Worm (Caenorhabditis elegans): Measurements from ENCODE around the gene sru-38.

The sru-38 gene

DNA sequence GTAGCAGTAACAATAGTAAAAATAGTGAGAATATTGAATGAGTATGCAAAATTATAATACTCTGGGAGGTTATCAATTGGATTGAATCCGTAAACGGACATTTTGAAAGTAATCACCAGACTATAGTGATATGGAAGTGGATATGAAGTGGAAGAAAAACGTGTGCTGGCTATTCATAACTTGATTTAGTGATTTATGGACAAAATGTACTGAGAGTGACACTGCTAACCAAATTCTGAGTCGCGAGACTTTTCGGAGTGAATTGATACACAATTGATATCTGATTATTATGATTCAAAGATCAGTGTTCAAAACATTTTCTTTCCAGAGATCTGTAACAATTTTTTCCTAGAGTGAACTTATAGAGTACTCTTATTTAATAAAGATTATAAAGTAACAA is at the start of gene sru-38:
Gene sru-38 (minus strand): TSS at position 101 of the 400 bp plus-strand sequence.
- TF ChIP-seq tra-4 (tag; optimal IDR thresholded peaks at IDR 0.05) (no peak), scrt-1 (GFP tag; IDR thresholded peaks at IDR 0.05) (no peak), pes-1 (GFP tag; IDR thresholded peaks at IDR 0.05) (no peak), aly-1 (tag; optimal IDR thresholded peaks at IDR 0.05) (no peak), F13C5.2 (tag; optimal IDR thresholded peaks at IDR 0.05) (no peak), hnd-1 (tag; optimal IDR thresholded peaks at IDR 0.05) (no peak), ceh-13 (GFP tag; optimal IDR thresholded peaks at IDR 0.05) (no peak), ama-1 (optimal IDR thresholded peaks at IDR 0.05) (no peak), ceh-36 (tag; optimal IDR thresholded peaks at IDR 0.05) (no peak), hmbx-1 (tag; optimal IDR thresholded peaks at IDR 0.05) (no peak), B0310.2 (tag; optimal IDR thresholded peaks at IDR 0.05) (no peak), tbx-37 (GFP tag; conservative IDR thresholded peaks at IDR 0.05) (no peak), ets-7 (tag; optimal IDR thresholded peaks at IDR 0.05) (no peak), tbx-11 (GFP tag; IDR thresholded peaks at IDR 0.05) (no peak), flt-1 (GFP tag; IDR thresholded peaks at IDR 0.05) (no peak), hmg-4 (GFP tag; optimal IDR thresholded peaks at IDR 0.05) (no peak), sea-1 (GFP tag; conservative IDR thresholded peaks at IDR 0.05) (no peak)

DNA sequence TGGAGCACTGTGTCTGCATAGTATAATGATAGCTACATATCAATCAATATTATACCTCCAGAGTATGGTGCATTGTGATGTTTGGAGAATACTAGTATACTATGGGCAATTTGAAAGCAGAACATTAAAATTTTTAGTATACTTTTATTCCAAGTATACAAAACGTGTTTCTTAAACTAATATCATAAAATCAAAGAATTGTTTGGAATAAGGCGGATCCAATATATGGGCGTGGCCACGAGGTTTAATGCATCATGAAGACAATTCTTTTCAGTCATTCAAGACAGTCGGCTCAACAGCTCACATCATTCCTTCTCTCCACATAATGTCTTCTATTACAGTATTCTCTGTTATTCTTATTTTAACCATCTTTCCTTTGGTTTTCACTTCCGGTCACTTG is 44.0 kb upstream of the sru-38 start, which contains the start of gene sdz-31:
Gene sdz-31 (plus strand): TSS at position 301 of the 400 bp plus-strand sequence.
- TF ChIP-seq scrt-1 (GFP tag; IDR thresholded peaks at IDR 0.05) (no peak), hmbx-1 (tag; optimal IDR thresholded peaks at IDR 0.05) (no peak), ets-7 (tag; optimal IDR thresholded peaks at IDR 0.05) (no peak), sea-1 (GFP tag; conservative IDR thresholded peaks at IDR 0.05) (no peak), ama-1 (optimal IDR thresholded peaks at IDR 0.05) (no peak), flt-1 (GFP tag; IDR thresholded peaks at IDR 0.05) (no peak), F13C5.2 (tag; optimal IDR thresholded peaks at IDR 0.05) (no peak), hmg-4 (GFP tag; optimal IDR thresholded peaks at IDR 0.05) (no peak), ceh-13 (GFP tag; optimal IDR thresholded peaks at IDR 0.05) (no peak), ceh-36 (tag; optimal IDR thresholded peaks at IDR 0.05) (no peak), tra-4 (tag; optimal IDR thresholded peaks at IDR 0.05) (no peak), tbx-37 (GFP tag; conservative IDR thresholded peaks at IDR 0.05) (no peak), pes-1 (GFP tag; IDR thresholded peaks at IDR 0.05) (no peak), B0310.2 (tag; optimal IDR thresholded peaks at IDR 0.05) (no peak), hnd-1 (tag; optimal IDR thresholded peaks at IDR 0.05) (no peak), aly-1 (tag; optimal IDR thresholded peaks at IDR 0.05) (no peak), tbx-11 (GFP tag; IDR thresholded peaks at IDR 0.05) (no peak)

DNA sequence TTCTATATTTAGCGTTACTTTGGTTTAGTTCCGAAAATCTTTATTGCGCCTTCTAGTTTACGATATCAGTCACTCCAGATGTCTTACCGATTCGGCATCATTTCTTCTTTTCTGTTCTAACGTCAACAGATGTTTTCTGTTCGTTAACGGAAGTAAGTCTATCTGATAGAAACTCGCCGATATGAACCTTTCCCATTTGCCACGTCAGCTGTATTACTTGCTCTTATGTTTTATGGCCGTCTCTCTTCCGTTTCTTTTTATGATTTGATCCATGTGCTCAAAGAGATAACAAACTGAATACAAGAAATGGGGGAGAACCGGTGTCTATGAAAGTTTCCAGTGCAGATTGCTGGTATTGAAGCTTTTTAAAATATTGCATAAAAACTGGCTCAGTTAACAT is 43.6 kb upstream of the sru-38 start, which contains the start of gene srab-26:
Gene srab-26 (minus strand): TSS at position 101 of the 400 bp plus-strand sequence.
- TF ChIP-seq sea-1 (GFP tag; conservative IDR thresholded peaks at IDR 0.05) = no peak
- TF ChIP-seq tbx-37 (GFP tag; conservative IDR thresholded peaks at IDR 0.05) = no peak
- no peak for TF ChIP-seq pes-1 (GFP tag; IDR thresholded peaks at IDR 0.05)
- TF ChIP-seq hmg-4 (GFP tag; optimal IDR thresholded peaks at IDR 0.05) = no peak

DNA sequence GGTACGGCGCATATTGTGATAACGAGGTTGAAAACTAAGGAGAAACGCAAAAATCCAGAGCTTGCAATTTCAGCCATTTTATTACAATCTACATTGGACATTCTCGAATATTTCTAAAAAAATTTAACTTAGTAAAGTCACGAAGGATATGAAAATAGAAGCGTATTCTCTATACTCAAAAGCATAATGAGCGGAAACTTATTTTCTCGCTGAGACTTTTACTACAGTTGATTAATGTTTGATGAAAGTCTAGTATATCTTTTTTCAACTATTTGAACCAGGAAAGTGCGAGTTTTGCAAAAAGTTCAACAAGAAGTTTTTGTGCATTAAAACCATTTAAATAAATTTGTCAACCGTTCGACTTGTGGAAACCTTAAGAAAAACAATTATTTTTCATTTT is 35.5 kb upstream of the sru-38 start, which contains the start of gene srab-18:
Gene srab-18 (minus strand): TSS at position 101 of the 400 bp plus-strand sequence.
- TF ChIP-seq F13C5.2 (tag; optimal IDR thresholded peaks at IDR 0.05) (no peak), hnd-1 (tag; optimal IDR thresholded peaks at IDR 0.05) (no peak), aly-1 (tag; optimal IDR thresholded peaks at IDR 0.05) (no peak), ceh-36 (tag; optimal IDR thresholded peaks at IDR 0.05) (no peak), hmbx-1 (tag; optimal IDR thresholded peaks at IDR 0.05) (no peak), tra-4 (tag; optimal IDR thresholded peaks at IDR 0.05) (no peak), flt-1 (GFP tag; IDR thresholded peaks at IDR 0.05) (no peak), sea-1 (GFP tag; conservative IDR thresholded peaks at IDR 0.05) (no peak)

DNA sequence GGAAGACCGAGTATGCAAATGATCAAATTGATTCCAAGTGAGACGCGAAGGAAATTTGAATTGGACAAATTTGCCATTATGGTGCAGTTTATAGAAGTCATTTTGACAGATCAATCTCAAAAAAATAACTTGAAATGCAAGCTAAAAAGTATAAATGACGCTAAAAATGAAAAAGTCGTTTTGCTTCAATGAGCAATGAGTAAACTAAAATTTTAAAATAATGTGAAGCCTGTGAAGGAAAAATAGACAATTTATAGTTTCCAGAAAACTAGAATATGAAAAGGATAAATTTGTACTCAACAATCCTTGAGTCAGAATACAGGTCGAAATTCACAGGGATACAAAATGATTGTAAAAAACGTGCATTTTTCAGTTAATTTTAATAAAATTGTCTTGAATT is 32.5 kb upstream of the sru-38 start, which contains the start of gene srab-17:
Gene srab-17 (minus strand): TSS at position 101 of the 400 bp plus-strand sequence.
- TF ChIP-seq hmg-4 (GFP tag; optimal IDR thresholded peaks at IDR 0.05) (no peak), tbx-37 (GFP tag; conservative IDR thresholded peaks at IDR 0.05) (no peak), hnd-1 (tag; optimal IDR thresholded peaks at IDR 0.05) (no peak), F13C5.2 (tag; optimal IDR thresholded peaks at IDR 0.05) (no peak), sea-1 (GFP tag; conservative IDR thresholded peaks at IDR 0.05) (no peak), ceh-36 (tag; optimal IDR thresholded peaks at IDR 0.05) (no peak), tra-4 (tag; optimal IDR thresholded peaks at IDR 0.05) (no peak)

DNA sequence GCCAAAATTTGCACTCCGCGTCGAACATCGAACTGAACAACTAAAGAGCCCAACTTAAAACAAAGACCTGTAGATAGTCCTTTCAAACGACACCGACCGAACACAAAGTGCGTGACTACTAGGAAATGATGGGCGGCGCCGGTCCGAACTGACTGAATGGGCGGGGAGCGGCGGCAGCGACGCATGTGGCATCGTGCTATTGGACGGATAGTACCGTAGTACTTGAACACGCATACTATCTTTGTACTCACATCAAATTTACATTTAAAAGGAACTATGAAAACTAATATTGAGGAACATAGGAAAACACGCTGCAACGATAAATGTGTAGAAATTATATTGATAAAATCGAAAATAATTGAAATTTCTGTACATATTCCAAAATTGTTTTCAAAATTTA is 24.5 kb upstream of the sru-38 start:
- TF ChIP-seq hnd-1 (tag; optimal IDR thresholded peaks at IDR 0.05) (no peak), flt-1 (GFP tag; IDR thresholded peaks at IDR 0.05) (no peak)

DNA sequence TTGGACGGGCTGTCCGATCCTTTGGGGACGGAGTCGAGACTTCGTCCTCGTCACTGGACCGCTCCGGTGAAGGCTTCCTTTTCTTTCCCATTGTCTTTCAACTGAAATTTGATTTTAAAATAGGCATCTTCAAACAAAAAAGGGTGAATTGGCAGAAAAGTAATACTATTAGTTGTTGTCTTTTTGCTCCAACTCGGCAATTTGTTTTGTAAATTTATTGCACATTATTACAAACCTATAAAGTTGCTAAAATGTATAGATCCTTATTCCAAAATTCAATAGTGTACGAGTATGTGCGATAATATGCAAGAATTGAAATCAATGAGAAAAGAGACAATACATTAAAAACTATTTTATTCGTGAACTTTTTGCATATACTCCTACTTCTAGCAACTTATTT is 24.0 kb upstream of the sru-38 start, which contains the start of gene lsy-12:
Gene lsy-12 (minus strand): TSS at position 101 of the 400 bp plus-strand sequence.
- no peak for TF ChIP-seq tbx-37 (GFP tag; conservative IDR thresholded peaks at IDR 0.05)
- TF ChIP-seq ama-1 (optimal IDR thresholded peaks at IDR 0.05) = no peak
- TF ChIP-seq F13C5.2 (tag; optimal IDR thresholded peaks at IDR 0.05) = no peak
- no peak for TF ChIP-seq hmbx-1 (tag; optimal IDR thresholded peaks at IDR 0.05)
- no peak for TF ChIP-seq scrt-1 (GFP tag; IDR thresholded peaks at IDR 0.05)
- TF ChIP-seq tra-4 (tag; optimal IDR thresholded peaks at IDR 0.05) = no peak
- no peak for TF ChIP-seq aly-1 (tag; optimal IDR thresholded peaks at IDR 0.05)
- no peak for TF ChIP-seq ceh-13 (GFP tag; optimal IDR thresholded peaks at IDR 0.05)

DNA sequence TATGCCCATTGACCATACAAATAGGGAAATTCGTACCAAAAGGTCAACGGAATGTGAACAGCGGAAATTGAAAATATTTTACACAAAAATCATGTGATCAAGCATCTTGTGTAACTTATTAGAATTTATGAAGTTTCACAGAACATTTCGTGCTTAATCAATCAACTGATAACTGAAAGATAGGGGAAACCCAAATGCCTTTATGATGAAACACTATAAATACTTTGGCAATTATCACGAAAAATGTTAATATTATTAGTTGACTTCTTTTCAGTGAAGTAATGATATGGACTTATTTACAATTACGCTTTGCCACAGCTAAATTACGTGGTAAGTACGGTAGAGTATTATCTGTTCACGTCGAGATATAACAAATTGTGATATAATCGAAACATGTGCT is 21.1 kb upstream of the sru-38 start:
- TF ChIP-seq ceh-13 (GFP tag; optimal IDR thresholded peaks at IDR 0.05) = no peak
- TF ChIP-seq ets-7 (tag; optimal IDR thresholded peaks at IDR 0.05) = no peak
- TF ChIP-seq tbx-11 (GFP tag; IDR thresholded peaks at IDR 0.05) = no peak

Measured in whole organism, early embryonic.